Worm (Caenorhabditis elegans) whole organism, midembryonic: ENCODE data around the gene rhr-2.

Experiments
- T22C8.4 ChIP-seq: fragments of 200-800 bp; sonication (Bioruptor generic); IDR thresholded peaks from 2 replicates; pipeline ENCODE4 v1.3.6; 2022; ENCODE audit warnings: missing genetic modification characterization, missing compliant biosample characterization
- flt-1 ChIP-seq: fragments of 200-800 bp; sonication (Bioruptor generic); IDR thresholded peaks from 2 replicates; pipeline ENCODE4 v1.3.6; 2022; ENCODE audit warnings: missing genetic modification characterization, missing compliant biosample characterization
- med-1 ChIP-seq: sonication (generic microtip); optimal IDR thresholded peaks from 2 replicates; lab custom pipeline; 2017; ENCODE audit warnings: missing genetic modification characterization, mild to moderate bottlenecking, missing compliant biosample characterization, antibody characterized with exemption, missing genetic modification reagents; ENCODE audit not compliant: insufficient read depth
- tab-1 ChIP-seq: fragments of 200-800 bp; sonication (Bioruptor generic); IDR thresholded peaks from 2 replicates; pipeline ENCODE4 v1.3.6; 2022; ENCODE audit warnings: missing genetic modification characterization, missing compliant biosample characterization
- ztf-29 ChIP-seq: fragments of 200-800 bp; sonication (Bioruptor generic); IDR thresholded peaks from 2 replicates; pipeline ENCODE4 v1.3.6; 2022; ENCODE audit warnings: missing genetic modification reagents, missing genetic modification characterization, missing compliant biosample characterization

ce11 chrV:11682858-11683257, 47.1 kb downstream of the rhr-2 start:
- TF ChIP-seq med-1 (GFP tag; lab: Kevin White, UChicago) (no peak), tab-1 (no peak), ztf-29 (GFP tag; lab: Robert Waterston, UW) (no peak), T22C8.4 (no peak), flt-1 (GFP tag; lab: Robert Waterston, UW) (no peak)
